Fruit fly (Drosophila melanogaster) whole organism, embryonic: ENCODE results near the gene RPA3.

ENCODE experiments used
- Awh ChIP-seq: fragments of 200-800 bp; sonication (Bioruptor generic); IDR thresholded peaks from 2 replicates; pipeline ENCODE4, ENCODE4 v1.3.6; 2022; ENCODE audit warnings: missing biosample characterization, missing genetic modification characterization
- B-H1 ChIP-seq: fragments of 200-800 bp; sonication (Bioruptor generic); IDR thresholded peaks from 3 replicates; pipeline ENCODE4 v1.3.6; 2022; ENCODE audit warnings: missing biosample characterization, missing genetic modification characterization
- BtbVII ChIP-seq: fragments of 200-800 bp; sonication (Bioruptor generic); optimal IDR thresholded peaks from 3 replicates; lab custom pipeline; 2017; ENCODE audit warnings: missing biosample characterization, mild to moderate bottlenecking, missing genetic modification characterization
- CG1024 ChIP-seq: fragments of 200-800 bp; sonication (Bioruptor generic); IDR thresholded peaks from 2 replicates; pipeline ENCODE4 v1.3.6; 2022; ENCODE audit warnings: missing biosample characterization, missing genetic modification characterization
- CG11456 ChIP-seq: fragments of 200-800 bp; sonication (Bioruptor generic); IDR thresholded peaks from 3 replicates; pipeline ENCODE4 v1.3.6; 2022; ENCODE audit warnings: missing biosample characterization, missing genetic modification characterization
- CG11560 ChIP-seq: fragments of 200-800 bp; sonication (Bioruptor generic); IDR thresholded peaks from 3 replicates; pipeline ENCODE4 v1.3.6; 2022; ENCODE audit warnings: missing biosample characterization, missing genetic modification characterization
- CG11696 ChIP-seq: fragments of 200-800 bp; sonication (Bioruptor generic); IDR thresholded peaks from 2 replicates; pipeline ENCODE4 v1.3.6; 2022; ENCODE audit warnings: missing biosample characterization, missing genetic modification characterization
- CG12659 ChIP-seq: fragments of 200-800 bp; sonication (Bioruptor generic); optimal IDR thresholded peaks from 3 replicates; lab custom pipeline; 2017; ENCODE audit warnings: mild to moderate bottlenecking, missing biosample characterization, missing genetic modification reagents, missing genetic modification characterization
- CG1602 ChIP-seq: fragments of 200-800 bp; sonication (Bioruptor generic); optimal IDR thresholded peaks from 3 replicates; lab custom pipeline; 2016; ENCODE audit warnings: missing biosample characterization, missing genetic modification characterization
- CG17802 ChIP-seq: fragments of 200-800 bp; sonication (Bioruptor generic); optimal IDR thresholded peaks from 2 replicates; lab custom pipeline; 2018; ENCODE audit warnings: missing biosample characterization, mild to moderate bottlenecking, missing genetic modification characterization, moderate library complexity
- CG17829 ChIP-seq: fragments of 200-800 bp; optimal IDR thresholded peaks from 2 replicates; lab custom pipeline; 2019; ENCODE audit warnings: missing biosample characterization, mild to moderate bottlenecking, missing genetic modification characterization, moderate library complexity
- CG2120 ChIP-seq: fragments of 200-800 bp; sonication (Bioruptor generic); optimal IDR thresholded peaks from 3 replicates; lab custom pipeline; 2016; ENCODE audit warnings: missing biosample characterization, missing genetic modification characterization
- CG2129 ChIP-seq: fragments of 200-800 bp; sonication (Bioruptor generic); IDR thresholded peaks from 2 replicates; pipeline ENCODE4 v1.3.6; 2022; ENCODE audit warnings: missing biosample characterization, missing genetic modification characterization; ENCODE audit not compliant: partially characterized antibody
- CG31365 ChIP-seq: fragments of 200-800 bp; sonication (Bioruptor generic); optimal IDR thresholded peaks from 2 replicates; lab custom pipeline; 2018; ENCODE audit warnings: missing biosample characterization, mild to moderate bottlenecking, missing genetic modification characterization
- CG32767 ChIP-seq: fragments of 200-800 bp; sonication (Bioruptor generic); IDR thresholded peaks from 2 replicates; pipeline ENCODE4 v1.3.6; 2022; ENCODE audit warnings: missing biosample characterization, missing genetic modification characterization
- CG33213 ChIP-seq: fragments of 200-800 bp; sonication (Bioruptor generic); optimal IDR thresholded peaks from 3 replicates; lab custom pipeline; 2016; ENCODE audit warnings: missing biosample characterization, missing genetic modification characterization
- CG5245 ChIP-seq: fragments of 200-800 bp; sonication (Bioruptor generic); optimal IDR thresholded peaks from 3 replicates; lab custom pipeline; 2016; ENCODE audit warnings: missing biosample characterization, missing genetic modification characterization
- CG6272 ChIP-seq: fragments of 200-800 bp; sonication (Bioruptor generic); IDR thresholded peaks from 2 replicates; pipeline ENCODE4 v1.3.6; 2022; ENCODE audit warnings: missing biosample characterization, missing genetic modification characterization
- CG6689 ChIP-seq: fragments of 200-800 bp; sonication (Bioruptor generic); IDR thresholded peaks from 2 replicates; pipeline ENCODE4 v1.3.6; 2022; ENCODE audit warnings: missing biosample characterization, missing genetic modification characterization
- CG6791 ChIP-seq: fragments of 200-800 bp; sonication (Bioruptor generic); IDR thresholded peaks from 3 replicates; pipeline ENCODE4 v1.3.6; 2022; ENCODE audit warnings: missing biosample characterization, missing genetic modification characterization; ENCODE audit not compliant: partially characterized antibody
- CG8281 ChIP-seq: fragments of 200-800 bp; sonication (Bioruptor generic); optimal IDR thresholded peaks from 2 replicates; lab custom pipeline; 2018; ENCODE audit warnings: missing biosample characterization, mild to moderate bottlenecking, missing genetic modification characterization, moderate library complexity
- CG8359 ChIP-seq: fragments of 200-800 bp; sonication (Bioruptor generic); optimal IDR thresholded peaks from 2 replicates; lab custom pipeline; 2017; ENCODE audit warnings: missing biosample characterization, mild to moderate bottlenecking, missing genetic modification characterization, borderline replicate concordance
- CG8388 ChIP-seq: fragments of 200-800 bp; sonication (Bioruptor generic); optimal IDR thresholded peaks from 2 replicates; lab custom pipeline; 2019; ENCODE audit warnings: missing biosample characterization, mild to moderate bottlenecking, missing genetic modification characterization, moderate library complexity
- CrebB ChIP-seq: fragments of 200-800 bp; sonication (Bioruptor generic); optimal IDR thresholded peaks from 3 replicates; lab custom pipeline; 2018; ENCODE audit warnings: missing biosample characterization, mild to moderate bottlenecking, missing genetic modification characterization
- D ChIP-seq, 2 experiments: fragments of 200-800 bp in 1 of 2; fragments of >200 bp in 1 of 2; sonication (Bioruptor generic) in 1 of 2; optimal IDR thresholded peaks; 2 replicates in 1 of 2; 3 replicates in 1 of 2; lab custom pipeline; 2017; ENCODE audit warnings: mild to moderate bottlenecking in 1 of 2, missing biosample characterization in 1 of 2, missing genetic modification characterization in 1 of 2, missing genetic modification reagents in 1 of 2
- Dbx ChIP-seq: fragments of 200-800 bp; sonication (Bioruptor generic); IDR thresholded peaks from 3 replicates; pipeline ENCODE4 v1.3.6; 2022; ENCODE audit warnings: missing biosample characterization, missing genetic modification characterization
- Dfd ChIP-seq, 2 experiments: fragments of >200 bp; optimal IDR thresholded peaks; 2 replicates each; lab custom pipeline; 2017; ENCODE audit warnings: missing biosample characterization in 2 of 2, missing genetic modification characterization in 2 of 2
- HLH54F ChIP-seq: fragments of 200-800 bp; sonication (Bioruptor generic); optimal IDR thresholded peaks from 3 replicates; lab custom pipeline; 2016; ENCODE audit warnings: missing biosample characterization, missing genetic modification characterization
- Kr ChIP-seq: fragments of 200-800 bp; sonication (Bioruptor generic); optimal IDR thresholded peaks from 2 replicates; lab custom pipeline; 2017; ENCODE audit warnings: missing biosample characterization, mild to moderate bottlenecking, missing genetic modification characterization
- NfI ChIP-seq: fragments of 200-800 bp; sonication (Bioruptor generic); optimal IDR thresholded peaks from 3 replicates; lab custom pipeline; 2018; ENCODE audit warnings: missing biosample characterization, mild to moderate bottlenecking, missing genetic modification characterization, moderate library complexity
- Sry-δ ChIP-seq: fragments of 200-800 bp; sonication (Bioruptor generic); optimal IDR thresholded peaks from 2 replicates; lab custom pipeline; 2016; ENCODE audit warnings: missing biosample characterization, missing genetic modification characterization
- Xbp1 ChIP-seq: fragments of 200-800 bp; sonication (Bioruptor generic); optimal IDR thresholded peaks from 3 replicates; lab custom pipeline; 2016; ENCODE audit warnings: missing biosample characterization, mild to moderate bottlenecking, missing genetic modification characterization
- YL-1 ChIP-seq: fragments of 200-800 bp; sonication (Bioruptor generic); optimal IDR thresholded peaks from 3 replicates; lab custom pipeline; 2017; ENCODE audit warnings: missing biosample characterization, mild to moderate bottlenecking, missing genetic modification characterization
- ap ChIP-seq: fragments of 200-800 bp; sonication (Bioruptor generic); IDR thresholded peaks from 2 replicates; pipeline ENCODE4 v1.3.6; 2022; ENCODE audit warnings: missing biosample characterization, missing genetic modification characterization
- chinmo ChIP-seq: fragments of 200-800 bp; sonication (Bioruptor generic); IDR thresholded peaks from 4 replicates; pipeline ENCODE4 v1.3.6; 2022; ENCODE audit warnings: missing biosample characterization, missing genetic modification characterization; ENCODE audit not compliant: partially characterized antibody
- crc ChIP-seq: fragments of 200-800 bp; sonication (Bioruptor generic); optimal IDR thresholded peaks from 2 replicates; lab custom pipeline; 2016; ENCODE audit warnings: missing biosample characterization, missing genetic modification characterization
- eve ChIP-seq, 2 experiments: fragments of >200 bp; optimal IDR thresholded peaks; 2 replicates each; lab custom pipeline; 2017; ENCODE audit warnings: missing biosample characterization in 2 of 2, missing genetic modification characterization in 2 of 2
- grau ChIP-seq: fragments of 200-800 bp; optimal IDR thresholded peaks from 3 replicates; lab custom pipeline; 2019; ENCODE audit warnings: missing biosample characterization, mild to moderate bottlenecking, missing genetic modification characterization, moderate library complexity
- hb ChIP-seq: fragments of 200-800 bp; sonication (Bioruptor generic); IDR thresholded peaks from 3 replicates; pipeline ENCODE4 v1.3.6; 2022; ENCODE audit warnings: missing biosample characterization, missing genetic modification characterization; ENCODE audit not compliant: partially characterized antibody
- klu ChIP-seq: fragments of 200-800 bp; sonication (Bioruptor generic); IDR thresholded peaks from 2 replicates; pipeline ENCODE4 v1.3.6; 2022; ENCODE audit warnings: missing biosample characterization, missing genetic modification characterization
- nom ChIP-seq: fragments of 200-800 bp; sonication (Bioruptor generic); optimal IDR thresholded peaks from 2 replicates; lab custom pipeline; 2017; ENCODE audit warnings: missing biosample characterization, missing genetic modification characterization, mild to moderate bottlenecking, moderate library complexity, missing genetic modification reagents
- phol ChIP-seq: fragments of 200-800 bp; sonication (Bioruptor generic); optimal IDR thresholded peaks from 3 replicates; lab custom pipeline; 2018; ENCODE audit warnings: missing biosample characterization, mild to moderate bottlenecking, missing genetic modification characterization, moderate library complexity
- psq ChIP-seq: fragments of 200-800 bp; sonication (Bioruptor generic); optimal IDR thresholded peaks from 2 replicates; lab custom pipeline; 2017; ENCODE audit warnings: missing biosample characterization, missing genetic modification characterization
- sima ChIP-seq: fragments of 200-800 bp; sonication (Bioruptor generic); optimal IDR thresholded peaks from 2 replicates; lab custom pipeline; 2016; ENCODE audit warnings: missing biosample characterization, missing genetic modification characterization
- tio ChIP-seq: fragments of 200-800 bp; sonication (Bioruptor generic); optimal IDR thresholded peaks from 2 replicates; lab custom pipeline; 2017; ENCODE audit warnings: missing biosample characterization, missing genetic modification characterization, inconsistent platforms
- toy ChIP-seq: fragments of 200-800 bp; sonication (Bioruptor generic); IDR thresholded peaks from 2 replicates; pipeline ENCODE4 v1.3.6; 2022; ENCODE audit warnings: missing biosample characterization, missing genetic modification characterization
- vnd ChIP-seq: fragments of 200-800 bp; sonication (Bioruptor generic); IDR thresholded peaks from 3 replicates; pipeline ENCODE4 v1.3.6; 2022; ENCODE audit warnings: missing biosample characterization, missing genetic modification characterization; ENCODE audit not compliant: partially characterized antibody
- wdn ChIP-seq: fragments of 200-800 bp; sonication (Bioruptor generic); IDR thresholded peaks from 2 replicates; pipeline ENCODE4 v1.3.6; 2022; ENCODE audit warnings: missing biosample characterization, missing genetic modification characterization

RPA3 gene

dm6 chrX:11621866-11622648 lies 6.4 kb upstream of the RPA3 start, which contains the start of gene Ptp10D (continued):
- TF ChIP-seq BtbVII (GFP tag; lab: Kevin White, UChicago) (peak; percentile 40), NfI (GFP tag; lab: Kevin White, UChicago) (peak; percentile 6), vnd (GFP tag; lab: Robert Waterston, UW) (peak; percentile 87), CG32767 (GFP tag; lab: Robert Waterston, UW) (no peak), CG8359 (GFP tag; lab: Kevin White, UChicago) (no peak), Dbx (peak; percentile 44; the same call in 1 of the 3 replicates), grau (tag; lab: Kevin White, UChicago) (peak; percentile 8), CG2120 (no peak), CG6272 (GFP tag; lab: Robert Waterston, UW) (no peak), phol (tag; lab: Kevin White, UChicago) (no peak), CG1602 (GFP tag; lab: Kevin White, UChicago) (no peak), ap (GFP tag; lab: Robert Waterston, UW) (no peak), Dfd (GFP tag; optimal IDR thresholded peaks at IDR 0.05; lab: Kevin White, UChicago) (peak in 1 of 2 experiments; percentile 5), CG11696 (GFP tag; lab: Robert Waterston, UW) (no peak), YL-1 (GFP tag; lab: Kevin White, UChicago) (peak; percentile 7), HLH54F (GFP tag; lab: Kevin White, UChicago) (no peak), CG12659 (peak; percentile 73), CG2129 (GFP tag; lab: Robert Waterston, UW) (0 out of 2 replicates have a peak, but pooled peaks have one; percentile 14), psq (GFP tag; lab: Kevin White, UChicago) (no peak), sima (GFP tag; lab: Kevin White, UChicago) (no peak), nom (GFP tag; lab: Kevin White, UChicago) (peak; percentile 68), Xbp1 (no peak), CG8388 (GFP tag; lab: Kevin White, UChicago) (no peak), toy (GFP tag; lab: Robert Waterston, UW) (no peak), CG5245 (GFP tag; lab: Kevin White, UChicago) (no peak), CG17802 (tag; lab: Kevin White, UChicago) (no peak), CG6689 (GFP tag; lab: Robert Waterston, UW) (no peak), CG33213 (GFP tag; lab: Kevin White, UChicago) (no peak), Kr (GFP tag; lab: Kevin White, UChicago) (no peak), CG6791 (peak; percentile 91), klu (GFP tag; lab: Robert Waterston, UW) (no peak), CG17829 (tag; lab: Kevin White, UChicago) (no peak), hb (GFP tag; lab: Robert Waterston, UW) (peak; percentile 83), CrebB (peak; percentile 35), CG8281 (no peak), Sry-δ (GFP tag; lab: Kevin White, UChicago) (peak; percentile 89), CG11560 (no peak), eve (GFP tag; optimal IDR thresholded peaks at IDR 0.05; lab: Kevin White, UChicago) (no peak), crc (GFP tag; lab: Kevin White, UChicago) (no peak), tio (GFP tag; lab: Kevin White, UChicago) (no peak), CG1024 (GFP tag; lab: Robert Waterston, UW) (no peak), wdn (GFP tag; lab: Robert Waterston, UW) (0 out of 2 replicates have a peak, but pooled peaks have one; percentile 22), chinmo (peak; percentile 84), CG31365 (tag; lab: Kevin White, UChicago) (no peak), CG11456 (GFP tag; lab: Robert Waterston, UW) (0 out of 3 replicates have a peak, but pooled peaks have one; percentile 26), Awh (GFP tag; lab: Robert Waterston, UW) (0 out of 2 replicates have a peak, but pooled peaks have one; percentile 22), B-H1 (no peak; the same call in 2 of the 3 replicates), D (optimal IDR thresholded peaks at IDR 0.05; lab: Kevin White, UChicago) (no peak), D (GFP tag; optimal IDR thresholded peaks at IDR 0.05; lab: Kevin White, UChicago) (no peak)
